Fruit fly (Drosophila melanogaster) S2 (cell line): ENCODE measurements around the gene amon.

Source experiments
- CG8478 ChIP-seq: fragments of >200 bp; optimal IDR thresholded peaks from 2 replicates; lab custom pipeline; 2018
- CTCF ChIP-seq, 2 experiments: fragments of >200 bp; optimal IDR thresholded peaks; 2 replicates each; lab custom pipeline; 2018

DNA sequence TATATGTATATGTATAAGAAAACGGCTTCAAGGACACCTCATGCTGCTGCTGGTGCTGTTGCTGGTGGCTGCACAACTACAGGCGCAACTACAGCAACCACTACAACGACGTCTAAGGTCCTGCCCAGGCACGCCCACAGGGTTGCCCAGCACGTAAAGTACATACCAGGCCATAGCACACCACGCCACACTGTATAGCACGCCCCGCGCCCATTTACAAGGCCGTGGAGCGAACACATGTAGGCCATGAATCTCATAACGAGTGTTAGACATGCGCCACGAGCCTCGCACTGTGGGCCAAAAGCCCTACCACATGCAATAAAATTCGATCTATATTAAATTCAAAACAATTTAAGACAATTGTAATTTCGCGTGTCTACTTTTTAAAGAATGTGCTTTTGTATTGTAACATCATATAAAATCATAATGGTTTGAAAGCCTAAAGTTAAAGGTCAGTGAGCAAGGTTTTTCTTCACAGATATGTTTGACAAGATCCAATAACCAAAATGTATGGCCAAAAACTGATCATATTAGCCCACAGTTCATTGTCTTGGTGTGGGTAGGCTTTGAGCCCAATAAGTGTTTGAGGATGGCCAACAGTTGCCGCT, 42.3 kb downstream of the amon start:
- TF ChIP-seq CTCF (optimal IDR thresholded peaks at IDR 0.05; lab: Kevin White, UChicago) (no peak), CG8478 (lab: Kevin White, UChicago) (no peak)
